Fruit fly (Drosophila melanogaster) whole organism, embryonic: ENCODE results near the gene CG13928.

ENCODE experiments used
- Atf3 ChIP-seq: fragments of 200-800 bp; sonication (Bioruptor generic); optimal IDR thresholded peaks from 3 replicates; lab custom pipeline; 2016; ENCODE audit warnings: missing biosample characterization, missing genetic modification characterization
- Atf6 ChIP-seq: fragments of 200-800 bp; sonication (Bioruptor generic); IDR thresholded peaks from 2 replicates; pipeline ENCODE4 v1.3.6; 2022; ENCODE audit warnings: missing biosample characterization, missing genetic modification characterization
- B-H1 ChIP-seq: fragments of 200-800 bp; sonication (Bioruptor generic); IDR thresholded peaks from 3 replicates; pipeline ENCODE4 v1.3.6; 2022; ENCODE audit warnings: missing biosample characterization, missing genetic modification characterization
- CG10565 ChIP-seq: fragments of 200-800 bp; sonication (Bioruptor generic); optimal IDR thresholded peaks from 3 replicates; lab custom pipeline; 2016; ENCODE audit warnings: missing biosample characterization, mild to moderate bottlenecking, missing genetic modification characterization
- CG13296 ChIP-seq: fragments of 200-800 bp; sonication (Bioruptor generic); optimal IDR thresholded peaks from 3 replicates; lab custom pipeline; 2018; ENCODE audit warnings: missing biosample characterization, mild to moderate bottlenecking, missing genetic modification characterization
- CG13424 ChIP-seq: fragments of 200-800 bp; sonication (Bioruptor generic); optimal IDR thresholded peaks from 2 replicates; lab custom pipeline; 2019; ENCODE audit warnings: missing biosample characterization, mild to moderate bottlenecking, missing genetic modification characterization, moderate library complexity
- CG14965 ChIP-seq: fragments of 200-800 bp; sonication (Bioruptor generic); optimal IDR thresholded peaks from 2 replicates; lab custom pipeline; 2016; ENCODE audit warnings: missing biosample characterization, missing genetic modification characterization, borderline replicate concordance
- CG16779 ChIP-seq: fragments of 200-800 bp; sonication (Bioruptor generic); IDR thresholded peaks from 2 replicates; pipeline ENCODE4 v1.3.6; 2022; ENCODE audit warnings: missing biosample characterization, missing genetic modification characterization
- CG17385 ChIP-seq: fragments of 200-800 bp; sonication (Bioruptor generic); optimal IDR thresholded peaks from 3 replicates; lab custom pipeline; 2018; ENCODE audit warnings: missing biosample characterization, mild to moderate bottlenecking, missing genetic modification characterization
- CG17829 ChIP-seq: fragments of 200-800 bp; optimal IDR thresholded peaks from 2 replicates; lab custom pipeline; 2019; ENCODE audit warnings: missing biosample characterization, mild to moderate bottlenecking, missing genetic modification characterization, moderate library complexity
- CG17912 ChIP-seq: fragments of 200-800 bp; sonication (Bioruptor generic); optimal IDR thresholded peaks from 2 replicates; lab custom pipeline; 2018; ENCODE audit warnings: missing biosample characterization, mild to moderate bottlenecking, missing genetic modification characterization
- CG18599 ChIP-seq: fragments of 200-800 bp; sonication (Bioruptor generic); optimal IDR thresholded peaks from 3 replicates; lab custom pipeline; 2017; ENCODE audit warnings: missing biosample characterization, missing genetic modification characterization, mild to moderate bottlenecking, moderate library complexity, missing genetic modification reagents
- CG2889 ChIP-seq: fragments of 200-800 bp; sonication (Bioruptor generic); IDR thresholded peaks from 3 replicates; pipeline ENCODE4 v1.3.6; 2022; ENCODE audit warnings: missing biosample characterization, missing genetic modification characterization
- CG34376 ChIP-seq: fragments of 200-800 bp; sonication (Bioruptor generic); optimal IDR thresholded peaks from 2 replicates; lab custom pipeline; 2018; ENCODE audit warnings: missing biosample characterization, mild to moderate bottlenecking, missing genetic modification characterization
- CG4854 ChIP-seq: fragments of 200-800 bp; sonication (Bioruptor generic); optimal IDR thresholded peaks from 2 replicates; lab custom pipeline; 2016; ENCODE audit warnings: missing biosample characterization, missing genetic modification characterization, inconsistent platforms
- CG6175 ChIP-seq: fragments of 200-800 bp; sonication (Bioruptor generic); IDR thresholded peaks from 3 replicates; pipeline ENCODE4 v1.3.6; 2022; ENCODE audit warnings: missing biosample characterization, missing genetic modification characterization
- CG7556 ChIP-seq: fragments of 200-800 bp; sonication (Bioruptor generic); optimal IDR thresholded peaks from 2 replicates; lab custom pipeline; 2017; ENCODE audit warnings: missing biosample characterization, mild to moderate bottlenecking, missing genetic modification characterization
- CG7987 ChIP-seq: fragments of 200-800 bp; sonication (Bioruptor generic); optimal IDR thresholded peaks from 2 replicates; lab custom pipeline; 2018; ENCODE audit warnings: missing biosample characterization, mild to moderate bottlenecking, missing genetic modification characterization, moderate library complexity
- CG8290 ChIP-seq, 3 experiments: fragments of 200-800 bp; sonication (Bioruptor generic); optimal IDR thresholded peaks; 2 replicates each; lab custom pipeline; 2016 to 2019; ENCODE audit warnings: missing biosample characterization in 3 of 3, missing genetic modification characterization in 3 of 3, mild to moderate bottlenecking in 2 of 3, moderate library complexity in 1 of 3
- D ChIP-seq, 2 experiments: fragments of 200-800 bp in 1 of 2; fragments of >200 bp in 1 of 2; sonication (Bioruptor generic) in 1 of 2; optimal IDR thresholded peaks; 2 replicates in 1 of 2; 3 replicates in 1 of 2; lab custom pipeline; 2017; ENCODE audit warnings: mild to moderate bottlenecking in 1 of 2, missing biosample characterization in 1 of 2, missing genetic modification characterization in 1 of 2, missing genetic modification reagents in 1 of 2
- ERR ChIP-seq: fragments of 200-800 bp; sonication (Bioruptor generic); optimal IDR thresholded peaks from 2 replicates; lab custom pipeline; 2016; ENCODE audit warnings: missing biosample characterization, missing genetic modification characterization
- HLH3B ChIP-seq: fragments of 200-800 bp; sonication (Bioruptor generic); IDR thresholded peaks from 2 replicates; pipeline ENCODE4 v1.3.6; 2022; ENCODE audit warnings: missing biosample characterization, missing genetic modification characterization
- HLH4C ChIP-seq: fragments of 200-800 bp; sonication (Bioruptor generic); IDR thresholded peaks from 3 replicates; pipeline ENCODE4 v1.3.6; 2022; ENCODE audit warnings: missing biosample characterization, missing genetic modification characterization; ENCODE audit not compliant: partially characterized antibody
- HmgD ChIP-seq: fragments of 200-800 bp; sonication (Bioruptor generic); optimal IDR thresholded peaks from 3 replicates; lab custom pipeline; 2016; ENCODE audit warnings: missing biosample characterization, missing genetic modification characterization
- Myb ChIP-seq: fragments of 200-800 bp; sonication (Bioruptor generic); optimal IDR thresholded peaks from 2 replicates; lab custom pipeline; 2016; ENCODE audit warnings: missing biosample characterization, missing genetic modification characterization
- NK7.1 ChIP-seq: fragments of 200-800 bp; sonication (Bioruptor generic); optimal IDR thresholded peaks from 3 replicates; lab custom pipeline; 2016; ENCODE audit warnings: missing biosample characterization, missing genetic modification characterization
- Optix ChIP-seq: fragments of 200-800 bp; sonication (Bioruptor generic); IDR thresholded peaks from 3 replicates; pipeline ENCODE4 v1.3.6; 2022; ENCODE audit warnings: missing biosample characterization, missing genetic modification characterization
- Sry-δ ChIP-seq: fragments of 200-800 bp; sonication (Bioruptor generic); optimal IDR thresholded peaks from 2 replicates; lab custom pipeline; 2016; ENCODE audit warnings: missing biosample characterization, missing genetic modification characterization
- TFAM ChIP-seq: fragments of 200-800 bp; sonication (Bioruptor generic); optimal IDR thresholded peaks from 2 replicates; lab custom pipeline; 2017; ENCODE audit warnings: missing biosample characterization, missing genetic modification characterization, inconsistent platforms
- ab ChIP-seq: fragments of 200-800 bp; sonication (Bioruptor generic); optimal IDR thresholded peaks from 2 replicates; lab custom pipeline; 2016; ENCODE audit warnings: missing biosample characterization, missing genetic modification characterization
- chm ChIP-seq: fragments of 200-800 bp; sonication (Bioruptor generic); IDR thresholded peaks from 2 replicates; pipeline ENCODE4 v1.3.6; 2022; ENCODE audit warnings: missing biosample characterization, missing genetic modification characterization
- dan ChIP-seq: fragments of 200-800 bp; sonication (Bioruptor generic); IDR thresholded peaks from 2 replicates; pipeline ENCODE4 v1.3.6; 2022; ENCODE audit warnings: missing biosample characterization, missing genetic modification characterization
- dpn ChIP-seq, 2 experiments: fragments of 200-800 bp; sonication (Bioruptor generic); optimal IDR thresholded peaks; 3 replicates each; lab custom pipeline; 2016; ENCODE audit warnings: missing biosample characterization in 2 of 2, missing genetic modification characterization in 2 of 2
- exex ChIP-seq: fragments of 200-800 bp; sonication (Bioruptor generic); optimal IDR thresholded peaks from 4 replicates; lab custom pipeline; 2018; ENCODE audit warnings: missing biosample characterization, mild to moderate bottlenecking, missing genetic modification characterization, moderate library complexity
- ftz-f1 ChIP-seq: fragments of 200-800 bp; sonication (Bioruptor generic); optimal IDR thresholded peaks from 2 replicates; lab custom pipeline; 2016; ENCODE audit warnings: missing biosample characterization, missing genetic modification characterization
- gem ChIP-seq: fragments of 200-800 bp; sonication (Bioruptor generic); optimal IDR thresholded peaks from 2 replicates; lab custom pipeline; 2019; ENCODE audit warnings: missing biosample characterization, mild to moderate bottlenecking, missing genetic modification characterization, moderate library complexity
- gfzf ChIP-seq: fragments of 200-800 bp; sonication (Bioruptor generic); optimal IDR thresholded peaks from 2 replicates; lab custom pipeline; 2016; ENCODE audit warnings: missing biosample characterization, mild to moderate bottlenecking, missing genetic modification characterization, moderate library complexity
- gro ChIP-seq: fragments of 200-800 bp; sonication (Bioruptor generic); optimal IDR thresholded peaks from 2 replicates; lab custom pipeline; 2016; ENCODE audit warnings: missing biosample characterization, missing genetic modification characterization
- jing ChIP-seq: fragments of 200-800 bp; sonication (Bioruptor generic); optimal IDR thresholded peaks from 2 replicates; lab custom pipeline; 2018; ENCODE audit warnings: missing biosample characterization, mild to moderate bottlenecking, missing genetic modification characterization
- lola ChIP-seq, 3 experiments: fragments of >200 bp in 2 of 3; fragments of 200-800 bp in 1 of 3; sonication (Bioruptor generic) in 1 of 3; optimal IDR thresholded peaks; 2 replicates each; lab custom pipeline; 2017 to 2019; ENCODE audit warnings: missing biosample characterization in 3 of 3, missing genetic modification characterization in 3 of 3, mild to moderate bottlenecking in 1 of 3, moderate library complexity in 1 of 3
- mld ChIP-seq: fragments of 200-800 bp; sonication (Bioruptor generic); IDR thresholded peaks from 3 replicates; pipeline ENCODE4 v1.3.6; 2022; ENCODE audit warnings: missing biosample characterization, missing genetic modification characterization; ENCODE audit not compliant: partially characterized antibody
- nom ChIP-seq: fragments of 200-800 bp; sonication (Bioruptor generic); optimal IDR thresholded peaks from 2 replicates; lab custom pipeline; 2017; ENCODE audit warnings: missing biosample characterization, missing genetic modification characterization, mild to moderate bottlenecking, moderate library complexity, missing genetic modification reagents
- pfk ChIP-seq: fragments of 200-800 bp; sonication (Bioruptor generic); optimal IDR thresholded peaks from 2 replicates; lab custom pipeline; 2018; ENCODE audit warnings: missing biosample characterization, mild to moderate bottlenecking, missing genetic modification characterization, moderate library complexity
- pho ChIP-seq: fragments of 200-800 bp; sonication (Bioruptor generic); optimal IDR thresholded peaks from 2 replicates; lab custom pipeline; 2016; ENCODE audit warnings: missing biosample characterization, missing genetic modification characterization
- phol ChIP-seq: fragments of 200-800 bp; sonication (Bioruptor generic); optimal IDR thresholded peaks from 3 replicates; lab custom pipeline; 2018; ENCODE audit warnings: missing biosample characterization, mild to moderate bottlenecking, missing genetic modification characterization, moderate library complexity
- zen ChIP-seq: fragments of 200-800 bp; sonication (Bioruptor generic); optimal IDR thresholded peaks from 3 replicates; lab custom pipeline; 2018; ENCODE audit warnings: missing biosample characterization, mild to moderate bottlenecking, missing genetic modification characterization, moderate library complexity
- zf30C ChIP-seq: fragments of 200-800 bp; sonication (Bioruptor generic); optimal IDR thresholded peaks from 3 replicates; lab custom pipeline; 2018; ENCODE audit warnings: missing biosample characterization, mild to moderate bottlenecking, missing genetic modification characterization
- zfh1 ChIP-seq: fragments of 200-800 bp; sonication (Bioruptor generic); IDR thresholded peaks from 3 replicates; pipeline ENCODE4 v1.3.6; 2022; ENCODE audit warnings: missing biosample characterization, missing genetic modification characterization

CG13928 gene

dm6 chr3L:1644920-1645567 is 16.9 kb upstream of the CG13928 start, which contains the start of the genes alphaCOP and CG13919 (continued):
- TF ChIP-seq zf30C (GFP tag; lab: Kevin White, UChicago), result no peak
- TF ChIP-seq zfh1 (GFP tag; lab: Robert Waterston, UW), result peak; percentile 97
- peak; percentile 93 for TF ChIP-seq CG13296 (GFP tag; lab: Kevin White, UChicago)
- TF ChIP-seq CG34376, result peak; percentile 89
- no peak for TF ChIP-seq D (optimal IDR thresholded peaks at IDR 0.05; lab: Kevin White, UChicago)
- peak; percentile 88 for TF ChIP-seq D (GFP tag; optimal IDR thresholded peaks at IDR 0.05; lab: Kevin White, UChicago)
- TF ChIP-seq nom (GFP tag; lab: Kevin White, UChicago), result peak; percentile 92
- TF ChIP-seq gfzf (GFP tag; lab: Kevin White, UChicago), result peak; percentile 24
- peak; percentile 91 for TF ChIP-seq NK7.1 (GFP tag; lab: Kevin White, UChicago)
- peak; percentile 95 for TF ChIP-seq CG17829 (tag; lab: Kevin White, UChicago)
- TF ChIP-seq gro (GFP tag; lab: Kevin White, UChicago), result peak; percentile 86
- peak; percentile 85 for TF ChIP-seq exex (tag; lab: Kevin White, UChicago)
- peak; percentile 85 for TF ChIP-seq Atf3 (GFP tag; lab: Kevin White, UChicago)
- TF ChIP-seq mld (GFP tag; lab: Robert Waterston, UW), result no peak
- peak; percentile 93 for TF ChIP-seq CG18599
- TF ChIP-seq gem (tag; lab: Kevin White, UChicago), result peak; percentile 98
- peak; percentile 88 for TF ChIP-seq ERR
- TF ChIP-seq lola (GFP tag; optimal IDR thresholded peaks at IDR 0.05; lab: Kevin White, UChicago), result peak in 1 of 3 experiments; percentile 95
- TF ChIP-seq Myb (GFP tag; lab: Kevin White, UChicago), result peak; percentile 66
- TF ChIP-seq CG6175 (GFP tag; lab: Robert Waterston, UW), result peak; percentile 83
- TF ChIP-seq HmgD (GFP tag; lab: Kevin White, UChicago), result peak; percentile 70
- TF ChIP-seq CG17385 (GFP tag; lab: Kevin White, UChicago), result peak; percentile 99
- TF ChIP-seq HLH4C (GFP tag; lab: Robert Waterston, UW), result no peak
- peak; percentile 39 for TF ChIP-seq ftz-f1 (GFP tag; lab: Kevin White, UChicago)
- TF ChIP-seq pho (GFP tag; lab: Kevin White, UChicago), result peak; percentile 93
- peak; percentile 98 for TF ChIP-seq Atf6 (GFP tag; lab: Robert Waterston, UW)
- TF ChIP-seq B-H1, result peak; percentile 97
- TF ChIP-seq zen, result peak; percentile 89
- peak; percentile 32 for TF ChIP-seq pfk (GFP tag; lab: Kevin White, UChicago)
- peak; percentile 84 for TF ChIP-seq CG17912 (GFP tag; lab: Kevin White, UChicago)
- TF ChIP-seq jing, result peak; percentile 90
- TF ChIP-seq CG7987, result peak; percentile 86
- peak; percentile 98 for TF ChIP-seq chm (GFP tag; lab: Robert Waterston, UW)
- TF ChIP-seq Sry-δ, result peak; percentile 54
- peak; percentile 94 for TF ChIP-seq CG7556 (GFP tag; lab: Kevin White, UChicago)
- TF ChIP-seq dan, result peak; percentile 57; the same call in 1 of the 2 replicates
- TF ChIP-seq ab (GFP tag; lab: Kevin White, UChicago), result peak; percentile 90
- peak; percentile 98 for TF ChIP-seq CG2889 (GFP tag; lab: Robert Waterston, UW)
- TF ChIP-seq dpn (GFP tag; optimal IDR thresholded peaks at IDR 0.05; lab: Kevin White, UChicago), result peak; percentile 95 to 98
- TF ChIP-seq CG4854 (GFP tag; lab: Kevin White, UChicago), result peak; percentile 94
- peak; percentile 47 for TF ChIP-seq CG14965 (GFP tag; lab: Kevin White, UChicago)
- TF ChIP-seq CG10565 (GFP tag; lab: Kevin White, UChicago), result peak; percentile 62
- TF ChIP-seq TFAM (GFP tag; lab: Kevin White, UChicago), result peak; percentile 75
- TF ChIP-seq CG8290 (GFP tag; optimal IDR thresholded peaks at IDR 0.05; lab: Kevin White, UChicago), result peak; percentile 97
- TF ChIP-seq CG8290 (tag; optimal IDR thresholded peaks at IDR 0.05; lab: Kevin White, UChicago), result peak; percentile 79 to 85
- peak; percentile 97 for TF ChIP-seq CG13424 (tag; lab: Kevin White, UChicago)
- peak; percentile 84 for TF ChIP-seq CG16779 (GFP tag; lab: Robert Waterston, UW)
- TF ChIP-seq Optix (GFP tag; lab: Robert Waterston, UW), result peak; percentile 95
- peak; percentile 95 for TF ChIP-seq HLH3B (GFP tag; lab: Robert Waterston, UW)
- TF ChIP-seq phol, result peak; percentile 93
